Fruit fly (Drosophila melanogaster) whole organism, embryonic: ENCODE data around the gene slmo.

Experiments
- Ada2b ChIP-seq: fragments of 200-800 bp; sonication (Bioruptor generic); IDR thresholded peaks from 2 replicates; pipeline ENCODE4 v1.3.6; 2022; ENCODE audit warnings: missing biosample characterization, missing genetic modification characterization
- BtbVII ChIP-seq: fragments of 200-800 bp; sonication (Bioruptor generic); optimal IDR thresholded peaks from 3 replicates; lab custom pipeline; 2017; ENCODE audit warnings: missing biosample characterization, mild to moderate bottlenecking, missing genetic modification characterization
- CG10431 ChIP-seq: fragments of 200-800 bp; sonication (Bioruptor generic); optimal IDR thresholded peaks from 3 replicates; lab custom pipeline; 2018; ENCODE audit warnings: missing biosample characterization, mild to moderate bottlenecking, missing genetic modification characterization
- CG11085 ChIP-seq: fragments of 200-800 bp; sonication (Bioruptor generic); IDR thresholded peaks from 2 replicates; pipeline ENCODE4 v1.3.6; 2022; ENCODE audit warnings: missing biosample characterization, missing genetic modification characterization
- CG11247 ChIP-seq: fragments of 200-800 bp; sonication (Bioruptor generic); IDR thresholded peaks from 2 replicates; pipeline ENCODE4 v1.3.6; 2022; ENCODE audit warnings: missing biosample characterization, missing genetic modification characterization
- CG12155 ChIP-seq: fragments of 200-800 bp; sonication (Bioruptor generic); optimal IDR thresholded peaks from 3 replicates; lab custom pipeline; 2016; ENCODE audit warnings: missing biosample characterization, missing genetic modification characterization
- CG1233 ChIP-seq: fragments of 200-800 bp; sonication (Bioruptor generic); optimal IDR thresholded peaks from 4 replicates; lab custom pipeline; 2018; ENCODE audit warnings: missing biosample characterization, mild to moderate bottlenecking, missing genetic modification characterization
- CG13287 ChIP-seq: fragments of 200-800 bp; sonication (Bioruptor generic); IDR thresholded peaks from 2 replicates; pipeline ENCODE4 v1.3.6; 2022; ENCODE audit warnings: missing biosample characterization, missing genetic modification characterization; ENCODE audit not compliant: partially characterized antibody
- CG15601 ChIP-seq: fragments of 200-800 bp; sonication (Bioruptor generic); optimal IDR thresholded peaks from 3 replicates; lab custom pipeline; 2019; ENCODE audit warnings: missing biosample characterization, mild to moderate bottlenecking, missing genetic modification characterization, moderate library complexity
- CG16815 ChIP-seq: fragments of 200-800 bp; sonication (Bioruptor generic); optimal IDR thresholded peaks from 3 replicates; lab custom pipeline; 2017; ENCODE audit warnings: missing biosample characterization, mild to moderate bottlenecking, missing genetic modification characterization
- CG16863 ChIP-seq: fragments of 200-800 bp; sonication (Bioruptor generic); optimal IDR thresholded peaks from 3 replicates; lab custom pipeline; 2016; ENCODE audit warnings: missing biosample characterization, missing genetic modification characterization
- CG18476 ChIP-seq: fragments of 200-800 bp; sonication (Bioruptor generic); optimal IDR thresholded peaks from 2 replicates; lab custom pipeline; 2016; ENCODE audit warnings: missing biosample characterization, mild to moderate bottlenecking, missing genetic modification characterization
- CG2120 ChIP-seq: fragments of 200-800 bp; sonication (Bioruptor generic); optimal IDR thresholded peaks from 3 replicates; lab custom pipeline; 2016; ENCODE audit warnings: missing biosample characterization, missing genetic modification characterization
- CG30403 ChIP-seq: fragments of 200-800 bp; sonication (Bioruptor generic); optimal IDR thresholded peaks from 3 replicates; lab custom pipeline; 2016; ENCODE audit warnings: missing biosample characterization, missing genetic modification characterization
- CG34422 ChIP-seq: fragments of 200-800 bp; sonication (Bioruptor generic); IDR thresholded peaks from 3 replicates; pipeline ENCODE4 v1.3.6; 2022; ENCODE audit warnings: missing biosample characterization, missing genetic modification characterization
- CG3847 ChIP-seq: fragments of 200-800 bp; sonication (Bioruptor generic); IDR thresholded peaks from 2 replicates; pipeline ENCODE4 v1.3.6; 2022; ENCODE audit warnings: missing biosample characterization, missing genetic modification characterization
- CG5245 ChIP-seq: fragments of 200-800 bp; sonication (Bioruptor generic); optimal IDR thresholded peaks from 3 replicates; lab custom pipeline; 2016; ENCODE audit warnings: missing biosample characterization, missing genetic modification characterization
- CG6683 ChIP-seq: fragments of 200-800 bp; sonication (Bioruptor generic); optimal IDR thresholded peaks from 2 replicates; lab custom pipeline; 2017; ENCODE audit warnings: missing biosample characterization, mild to moderate bottlenecking, missing genetic modification characterization, missing genetic modification reagents
- CG6813 ChIP-seq: fragments of 200-800 bp; sonication (Bioruptor generic); optimal IDR thresholded peaks from 2 replicates; lab custom pipeline; 2017; ENCODE audit warnings: missing biosample characterization, missing genetic modification characterization, mild to moderate bottlenecking, moderate library complexity, missing genetic modification reagents
- CG7357 ChIP-seq: fragments of 200-800 bp; sonication (Bioruptor generic); IDR thresholded peaks from 3 replicates; pipeline ENCODE4 v1.3.6; 2022; ENCODE audit warnings: missing biosample characterization, missing genetic modification characterization
- CG8290 ChIP-seq, 3 experiments: fragments of 200-800 bp; sonication (Bioruptor generic); optimal IDR thresholded peaks; 2 replicates each; lab custom pipeline; 2016 to 2019; ENCODE audit warnings: missing biosample characterization in 3 of 3, missing genetic modification characterization in 3 of 3, mild to moderate bottlenecking in 2 of 3, moderate library complexity in 1 of 3
- CG8359 ChIP-seq: fragments of 200-800 bp; sonication (Bioruptor generic); optimal IDR thresholded peaks from 2 replicates; lab custom pipeline; 2017; ENCODE audit warnings: missing biosample characterization, mild to moderate bottlenecking, missing genetic modification characterization, borderline replicate concordance
- CG9609 ChIP-seq: fragments of 200-800 bp; sonication (Bioruptor generic); optimal IDR thresholded peaks from 3 replicates; lab custom pipeline; 2016; ENCODE audit warnings: missing biosample characterization, missing genetic modification characterization
- CrebB ChIP-seq: fragments of 200-800 bp; sonication (Bioruptor generic); optimal IDR thresholded peaks from 3 replicates; lab custom pipeline; 2018; ENCODE audit warnings: missing biosample characterization, mild to moderate bottlenecking, missing genetic modification characterization
- Dek ChIP-seq: fragments of 200-800 bp; sonication (Bioruptor generic); optimal IDR thresholded peaks from 3 replicates; lab custom pipeline; 2019; ENCODE audit warnings: missing biosample characterization, mild to moderate bottlenecking, missing genetic modification characterization, moderate library complexity
- Doc3 ChIP-seq: fragments of 200-800 bp; sonication (Bioruptor generic); IDR thresholded peaks from 3 replicates; pipeline ENCODE4 v1.3.6; 2022; ENCODE audit warnings: missing biosample characterization, missing genetic modification characterization; ENCODE audit not compliant: partially characterized antibody
- Eip74EF ChIP-seq, 2 experiments: fragments of 200-800 bp in 1 of 2; fragments of >200 bp in 1 of 2; sonication (Bioruptor generic) in 1 of 2; optimal IDR thresholded peaks; 2 replicates each; lab custom pipeline; 2017 to 2019; ENCODE audit warnings: missing biosample characterization in 2 of 2, missing genetic modification characterization in 2 of 2, mild to moderate bottlenecking in 1 of 2, moderate library complexity in 1 of 2
- Elba2 ChIP-seq: fragments of 200-800 bp; sonication (Bioruptor generic); optimal IDR thresholded peaks from 3 replicates; lab custom pipeline; 2016; ENCODE audit warnings: missing biosample characterization, missing genetic modification characterization
- Jarid2 ChIP-seq: fragments of 200-800 bp; sonication (Bioruptor generic); optimal IDR thresholded peaks from 3 replicates; lab custom pipeline; 2017; ENCODE audit warnings: mild to moderate bottlenecking, missing biosample characterization, missing genetic modification reagents, missing genetic modification characterization
- MESR4 ChIP-seq: fragments of 200-800 bp; sonication (Bioruptor generic); optimal IDR thresholded peaks from 2 replicates; lab custom pipeline; 2018; ENCODE audit warnings: missing biosample characterization, mild to moderate bottlenecking, missing genetic modification characterization, moderate library complexity
- Mad ChIP-seq: fragments of 200-800 bp; sonication (Bioruptor generic); optimal IDR thresholded peaks from 2 replicates; lab custom pipeline; 2016; ENCODE audit warnings: missing biosample characterization, missing genetic modification characterization
- Max ChIP-seq: fragments of 200-800 bp; sonication (Bioruptor generic); optimal IDR thresholded peaks from 2 replicates; lab custom pipeline; 2016; ENCODE audit warnings: missing biosample characterization, mild to moderate bottlenecking, missing genetic modification characterization
- Nf-YC ChIP-seq: fragments of 200-800 bp; optimal IDR thresholded peaks from 3 replicates; lab custom pipeline; 2019; ENCODE audit warnings: missing biosample characterization, mild to moderate bottlenecking, missing genetic modification characterization, moderate library complexity
- Rx ChIP-seq: fragments of 200-800 bp; sonication (Bioruptor generic); IDR thresholded peaks from 2 replicates; pipeline ENCODE4 v1.3.6; 2022; ENCODE audit warnings: missing biosample characterization, missing genetic modification characterization
- Sox102F ChIP-seq: fragments of 200-800 bp; sonication (Bioruptor generic); optimal IDR thresholded peaks from 2 replicates; lab custom pipeline; 2018; ENCODE audit warnings: missing biosample characterization, mild to moderate bottlenecking, missing genetic modification characterization, moderate library complexity
- Trl ChIP-seq, 3 experiments: fragments of >200 bp in 2 of 3; fragments of 200-800 bp in 1 of 3; sonication (Bioruptor generic) in 1 of 3; optimal IDR thresholded peaks; 2 replicates in 1 of 3; 3 replicates in 2 of 3; lab custom pipeline; 2016 to 2017; ENCODE audit warnings: missing biosample characterization in 1 of 3, missing genetic modification characterization in 1 of 3
- ara ChIP-seq: fragments of 200-800 bp; sonication (Bioruptor generic); IDR thresholded peaks from 2 replicates; pipeline ENCODE4 v1.3.6; 2022; ENCODE audit warnings: missing biosample characterization, missing genetic modification characterization
- cad ChIP-seq: fragments of >200 bp; optimal IDR thresholded peaks from 2 replicates; lab custom pipeline; 2017; ENCODE audit warnings: missing biosample characterization, missing genetic modification characterization
- dmrt99B ChIP-seq: fragments of 200-800 bp; sonication (Bioruptor generic); optimal IDR thresholded peaks from 2 replicates; lab custom pipeline; 2018; ENCODE audit warnings: missing biosample characterization, mild to moderate bottlenecking, missing genetic modification characterization, moderate library complexity
- eyg ChIP-seq: fragments of 200-800 bp; sonication (Bioruptor generic); optimal IDR thresholded peaks from 3 replicates; lab custom pipeline; 2016; ENCODE audit warnings: missing biosample characterization, missing genetic modification characterization
- fd64A ChIP-seq: fragments of 200-800 bp; sonication (Bioruptor generic); optimal IDR thresholded peaks from 3 replicates; lab custom pipeline; 2018; ENCODE audit warnings: missing biosample characterization, mild to moderate bottlenecking, missing genetic modification characterization
- grn ChIP-seq: fragments of 200-800 bp; sonication (Bioruptor generic); optimal IDR thresholded peaks from 3 replicates; lab custom pipeline; 2017; ENCODE audit warnings: missing biosample characterization, missing genetic modification characterization
- h ChIP-seq: fragments of >200 bp; optimal IDR thresholded peaks from 2 replicates; lab custom pipeline; 2017
- hth ChIP-seq: fragments of >200 bp; optimal IDR thresholded peaks from 2 replicates; lab custom pipeline; 2017; ENCODE audit warnings: inconsistent platforms
- mam ChIP-seq: fragments of 200-800 bp; sonication (Bioruptor generic); optimal IDR thresholded peaks from 3 replicates; lab custom pipeline; 2016; ENCODE audit warnings: missing biosample characterization, missing genetic modification characterization
- nom ChIP-seq: fragments of 200-800 bp; sonication (Bioruptor generic); optimal IDR thresholded peaks from 2 replicates; lab custom pipeline; 2017; ENCODE audit warnings: missing biosample characterization, missing genetic modification characterization, mild to moderate bottlenecking, moderate library complexity, missing genetic modification reagents
- p53 ChIP-seq: fragments of 200-800 bp; sonication (Bioruptor generic); optimal IDR thresholded peaks from 2 replicates; lab custom pipeline; 2016; ENCODE audit warnings: missing biosample characterization, missing genetic modification characterization
- pzg ChIP-seq: fragments of 200-800 bp; sonication (Bioruptor generic); optimal IDR thresholded peaks from 3 replicates; lab custom pipeline; 2018; ENCODE audit warnings: missing biosample characterization, mild to moderate bottlenecking, missing genetic modification characterization, moderate library complexity
- seq ChIP-seq: fragments of 200-800 bp; sonication (Bioruptor generic); IDR thresholded peaks from 2 replicates; pipeline ENCODE4 v1.3.6; 2022; ENCODE audit warnings: missing biosample characterization, missing genetic modification characterization
- tll ChIP-seq, 2 experiments: fragments of 200-800 bp in 1 of 2; fragments of >200 bp in 1 of 2; sonication (Bioruptor generic) in 1 of 2; optimal IDR thresholded peaks; 2 replicates each; lab custom pipeline; 2017 to 2019; ENCODE audit warnings: missing biosample characterization in 2 of 2, missing genetic modification characterization in 2 of 2, mild to moderate bottlenecking in 1 of 2, moderate library complexity in 1 of 2
- tup ChIP-seq: fragments of 200-800 bp; sonication (Bioruptor generic); optimal IDR thresholded peaks from 2 replicates; lab custom pipeline; 2016; ENCODE audit warnings: missing biosample characterization, mild to moderate bottlenecking, missing genetic modification characterization, moderate library complexity

The slmo gene

dm6 chr2L:6028712-6029111, 19.8 kb downstream of the slmo start (continued):
- TF ChIP-seq nom (GFP tag; lab: Kevin White, UChicago) (no peak), CG15601 (no peak), BtbVII (GFP tag; lab: Kevin White, UChicago) (no peak), CG2120 (GFP tag; lab: Kevin White, UChicago) (peak; percentile 25), p53 (GFP tag; lab: Kevin White, UChicago) (no peak), CG7357 (GFP tag; lab: Robert Waterston, UW) (no peak), CG10431 (GFP tag; lab: Kevin White, UChicago) (no peak), Doc3 (GFP tag; lab: Robert Waterston, UW) (no peak), CG6813 (GFP tag; lab: Kevin White, UChicago) (no peak), Max (GFP tag; lab: Kevin White, UChicago) (no peak), CG16863 (GFP tag; lab: Kevin White, UChicago) (no peak), CG30403 (GFP tag; lab: Kevin White, UChicago) (peak; percentile 5), ara (GFP tag; lab: Robert Waterston, UW) (no peak), Eip74EF (GFP tag; optimal IDR thresholded peaks at IDR 0.05; lab: Kevin White, UChicago) (no peak), Dek (tag; lab: Kevin White, UChicago) (no peak), CG5245 (GFP tag; lab: Kevin White, UChicago) (no peak), CG8290 (GFP tag; optimal IDR thresholded peaks at IDR 0.05; lab: Kevin White, UChicago) (no peak), CG8290 (tag; optimal IDR thresholded peaks at IDR 0.05; lab: Kevin White, UChicago) (no peak), Rx (GFP tag; lab: Robert Waterston, UW) (no peak), dmrt99B (no peak), Nf-YC (tag; lab: Kevin White, UChicago) (no peak), cad (GFP tag; lab: Kevin White, UChicago) (no peak), Elba2 (GFP tag; lab: Kevin White, UChicago) (no peak), Jarid2 (GFP tag; lab: Kevin White, UChicago) (no peak), hth (lab: Kevin White, UChicago) (no peak), mam (no peak), CG3847 (GFP tag; lab: Robert Waterston, UW) (no peak), Sox102F (no peak), eyg (GFP tag; lab: Kevin White, UChicago) (no peak), Ada2b (GFP tag; lab: Robert Waterston, UW) (peak; percentile 34), CG11247 (GFP tag; lab: Robert Waterston, UW) (no peak), Mad (GFP tag; lab: Kevin White, UChicago) (no peak), CG6683 (GFP tag; lab: Kevin White, UChicago) (no peak), grn (GFP tag; lab: Kevin White, UChicago) (no peak), seq (no peak), CG18476 (GFP tag; lab: Kevin White, UChicago) (no peak), fd64A (no peak), tll (GFP tag; optimal IDR thresholded peaks at IDR 0.05; lab: Kevin White, UChicago) (no peak), CG11085 (no peak), CG34422 (GFP tag; lab: Robert Waterston, UW) (no peak), CrebB (tag; lab: Kevin White, UChicago) (no peak), h (lab: Kevin White, UChicago) (no peak), CG8359 (GFP tag; lab: Kevin White, UChicago) (no peak), Trl (optimal IDR thresholded peaks at IDR 0.05; lab: Kevin White, UChicago) (no peak), Trl (GFP tag; optimal IDR thresholded peaks at IDR 0.05; lab: Kevin White, UChicago) (no peak), CG9609 (GFP tag; lab: Kevin White, UChicago) (no peak), tup (GFP tag; lab: Kevin White, UChicago) (no peak), pzg (GFP tag; lab: Kevin White, UChicago) (no peak), CG13287 (GFP tag; lab: Robert Waterston, UW) (no peak), CG16815 (GFP tag; lab: Kevin White, UChicago) (no peak), CG1233 (GFP tag; lab: Kevin White, UChicago) (no peak), CG12155 (GFP tag; lab: Kevin White, UChicago) (no peak), MESR4 (no peak)
